Worm (Caenorhabditis elegans): Measurements from ENCODE around the gene C56E6.7.

The C56E6.7 gene

ce11 chrII:6501420-6501819, 15.0 kb upstream of the C56E6.7 start, which contains the start of gene R05G9.3:
Gene R05G9.3 (minus strand): TSS chrII:6501520.
- no peak for TF ChIP-seq snu-23 (GFP tag; optimal IDR thresholded peaks at IDR 0.05)
- TF ChIP-seq nhr-76 (tag; optimal IDR thresholded peaks at IDR 0.05): no peak
- no peak for TF ChIP-seq fkh-8 (tag; optimal IDR thresholded peaks at IDR 0.05)
- no peak for TF ChIP-seq nhr-71 (tag; optimal IDR thresholded peaks at IDR 0.05)
- no peak for TF ChIP-seq ztf-11 (tag; optimal IDR thresholded peaks at IDR 0.05)
- no peak for TF ChIP-seq unc-130 (tag; optimal IDR thresholded peaks at IDR 0.05)
- TF ChIP-seq tlp-1 (tag; optimal IDR thresholded peaks at IDR 0.05): no peak
- TF ChIP-seq ceh-90 (tag; optimal IDR thresholded peaks at IDR 0.05): no peak

- no peak for TF ChIP-seq unc-98 (GFP tag; IDR thresholded peaks at IDR 0.05)
- TF ChIP-seq zag-1 (tag; optimal IDR thresholded peaks at IDR 0.05): no peak
- no peak for TF ChIP-seq ces-1 (GFP tag; optimal IDR thresholded peaks at IDR 0.05)
- peak; percentile 19 to 35 for TF ChIP-seq efl-1 (optimal IDR thresholded peaks at IDR 0.05)
- TF ChIP-seq efl-1 (GFP tag; optimal IDR thresholded peaks at IDR 0.05 in 1 of 2): peak; percentile 1 to 90
- peak; percentile 43 for TF ChIP-seq lin-14 (GFP tag; optimal IDR thresholded peaks at IDR 0.05)
- no peak for TF ChIP-seq alr-1 (tag; optimal IDR thresholded peaks at IDR 0.05; ENCODE audit: borderline replicate concordance)
- no peak for TF ChIP-seq mdl-1 (tag; optimal IDR thresholded peaks at IDR 0.05)
- no peak for TF ChIP-seq egl-27 (tag; optimal IDR thresholded peaks at IDR 0.05)
- TF ChIP-seq snu-23 (GFP tag; optimal IDR thresholded peaks at IDR 0.05): no peak
- TF ChIP-seq ztf-4 (tag; optimal IDR thresholded peaks at IDR 0.05): no peak
These were observed 13.6 kb upstream of the C56E6.7 start, which contains the start of gene R05G9.1 for ce11 chrII:6502826-6503225. Gene R05G9.1 (plus strand): TSS chrII:6503168.

- TF ChIP-seq nhr-47 (tag; optimal IDR thresholded peaks at IDR 0.05) (no peak), sox-4 (tag; optimal IDR thresholded peaks at IDR 0.05) (no peak), blmp-1 (tag; optimal IDR thresholded peaks at IDR 0.05) (peak; percentile 65), ceh-88 (GFP tag; IDR thresholded peaks at IDR 0.05) (no peak)
These were observed 3.0 kb upstream of the C56E6.7 start for ce11 chrII:6513357-6513756.

ce11 chrII:6513911-6514310, 2.5 kb upstream of the C56E6.7 start, which contains the start of gene R05G9R.1:
Gene R05G9R.1 (minus strand): TSS chrII:6514011.
- no peak for TF ChIP-seq aly-2 (tag; optimal IDR thresholded peaks at IDR 0.05)
- TF ChIP-seq unc-62 (GFP tag; optimal IDR thresholded peaks at IDR 0.05): no peak
- no peak for TF ChIP-seq unc-30 (tag; optimal IDR thresholded peaks at IDR 0.05)
- no peak for TF ChIP-seq nhr-71 (tag; optimal IDR thresholded peaks at IDR 0.05)
- TF ChIP-seq nhr-19 (GFP tag; conservative IDR thresholded peaks at IDR 0.05): no peak
- no peak for TF ChIP-seq ces-1 (GFP tag; optimal IDR thresholded peaks at IDR 0.05)
- TF ChIP-seq efl-1 (optimal IDR thresholded peaks at IDR 0.05): no peak
- TF ChIP-seq efl-1 (GFP tag; optimal IDR thresholded peaks at IDR 0.05 in 1 of 2): peak in 1 of 2 experiments; percentile 9
- TF ChIP-seq skn-1 (tag; optimal IDR thresholded peaks at IDR 0.05): no peak
- TF ChIP-seq dsc-1 (tag; optimal IDR thresholded peaks at IDR 0.05): no peak

ce11 chrII:6519703-6520102, 3.3 kb downstream of the C56E6.7 start:
- TF ChIP-seq efl-1 (optimal IDR thresholded peaks at IDR 0.05): peak; percentile 31
- TF ChIP-seq efl-1 (GFP tag; optimal IDR thresholded peaks at IDR 0.05 in 1 of 2): peak; percentile 45 to 94
- TF ChIP-seq irx-1 (tag; optimal IDR thresholded peaks at IDR 0.05): no peak
- TF ChIP-seq dpl-1 (GFP tag; optimal IDR thresholded peaks at IDR 0.05): peak in 2 of 3 experiments; percentile 47 to 64
- TF ChIP-seq blmp-1 (tag; optimal IDR thresholded peaks at IDR 0.05): peak; percentile 1
- TF ChIP-seq lin-35 (GFP tag; optimal IDR thresholded peaks at IDR 0.05): peak in 1 of 2 experiments; percentile 67
- peak in 1 of 2 experiments; percentile 75 for TF ChIP-seq lsy-2 (tag; optimal IDR thresholded peaks at IDR 0.05)
- no peak for TF ChIP-seq nhr-84 (tag; optimal IDR thresholded peaks at IDR 0.05)
- TF ChIP-seq mep-1 (tag; optimal IDR thresholded peaks at IDR 0.05): peak; percentile 39
- TF ChIP-seq fkh-8 (tag; optimal IDR thresholded peaks at IDR 0.05): no peak
